Worm (Caenorhabditis elegans): ENCODE results near the gene Y49E10.25.

Y49E10.25 gene

DNA sequence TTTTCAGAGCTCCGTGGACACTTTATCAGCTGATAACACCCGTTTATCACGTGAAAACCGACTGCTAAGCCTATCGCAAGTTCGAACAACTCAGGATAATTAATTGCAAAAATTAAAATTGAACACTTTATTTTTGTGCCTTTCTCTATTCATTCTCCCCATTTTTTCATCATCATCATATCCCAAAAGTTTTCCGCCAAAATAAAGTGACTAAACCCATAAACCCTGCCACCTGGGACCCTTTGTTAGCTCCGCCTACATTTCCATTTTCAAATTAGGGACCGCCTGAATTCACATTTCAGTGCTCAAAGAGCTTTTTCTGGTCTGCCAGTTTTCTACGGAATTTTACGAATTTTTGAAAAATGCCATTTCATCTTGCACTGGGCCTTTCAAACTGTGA lies 7.5 kb downstream of the Y49E10.25 start, which contains the start of gene arrd-16:
TSS of gene arrd-16 (plus strand) at position 301 of the 400 bp plus-strand sequence.
- TF ChIP-seq mab-5 (tag; optimal IDR thresholded peaks at IDR 0.05) = no peak
- TF ChIP-seq R02D3.7 (tag; optimal IDR thresholded peaks at IDR 0.05) = no peak
- no peak for TF ChIP-seq nhr-25 (tag; optimal IDR thresholded peaks at IDR 0.05)
- no peak for TF ChIP-seq elt-1 (tag; optimal IDR thresholded peaks at IDR 0.05)
- TF ChIP-seq nhr-12 (tag; optimal IDR thresholded peaks at IDR 0.05) = no peak
- no peak for TF ChIP-seq blmp-1 (tag; optimal IDR thresholded peaks at IDR 0.05; ENCODE audit: insufficient read depth)
- TF ChIP-seq alr-1 (tag; optimal IDR thresholded peaks at IDR 0.05) = no peak
- TF ChIP-seq egl-27 (tag; optimal IDR thresholded peaks at IDR 0.05) = no peak
- TF ChIP-seq ztf-1 (GFP tag; conservative IDR thresholded peaks at IDR 0.05) = no peak
- no peak for TF ChIP-seq F13H6.1 (tag; optimal IDR thresholded peaks at IDR 0.05)
- TF ChIP-seq mdl-1 (tag; optimal IDR thresholded peaks at IDR 0.05) = no peak

DNA sequence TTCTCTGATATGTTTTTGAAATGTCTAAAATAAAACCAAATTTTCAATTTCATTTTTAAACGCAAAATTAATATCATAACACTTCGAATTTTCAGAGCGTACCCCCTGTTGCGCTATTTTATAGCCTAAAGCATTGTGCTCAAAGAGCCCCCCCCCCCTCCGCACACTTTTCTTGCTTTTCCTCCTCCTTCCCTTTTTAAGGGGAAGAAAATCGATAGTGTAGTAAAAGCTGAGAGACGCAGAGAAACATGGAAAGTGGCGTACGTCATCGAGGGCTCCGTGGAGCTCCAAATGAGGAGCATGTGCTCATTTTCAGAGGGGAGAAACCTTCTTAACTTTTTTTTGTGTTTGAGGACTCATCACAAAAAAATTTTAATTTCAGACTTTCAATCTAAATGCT lies 19.4 kb downstream of the Y49E10.25 start, which contains the start of gene cccp-1:
TSS of gene cccp-1 (plus strand) at position 377 of the 400 bp plus-strand sequence.
- TF ChIP-seq lin-11 (tag; optimal IDR thresholded peaks at IDR 0.05) (peak; percentile 12), C34F6.9 (tag; optimal IDR thresholded peaks at IDR 0.05) (peak; percentile 67), crh-2 (tag; optimal IDR thresholded peaks at IDR 0.05) (peak; percentile 48), nhr-10 (tag; optimal IDR thresholded peaks at IDR 0.05) (no peak), fos-1 (tag; optimal IDR thresholded peaks at IDR 0.05) (peak; percentile 13), mdl-1 (tag; optimal IDR thresholded peaks at IDR 0.05) (peak in 1 of 2 experiments; percentile 54), ztf-1 (GFP tag; conservative IDR thresholded peaks at IDR 0.05) (no peak), unc-55 (GFP tag; optimal IDR thresholded peaks at IDR 0.05) (peak; percentile 75), lsy-2 (tag; optimal IDR thresholded peaks at IDR 0.05) (peak in 1 of 2 experiments; percentile 53), zag-1 (tag; optimal IDR thresholded peaks at IDR 0.05) (peak; percentile 48), Y55F3AM.14 (GFP tag; optimal IDR thresholded peaks at IDR 0.05) (no peak), mab-5 (tag; optimal IDR thresholded peaks at IDR 0.05) (peak; percentile 2), nhr-129 (tag; optimal IDR thresholded peaks at IDR 0.05) (peak; percentile 33), nhr-23 (tag; optimal IDR thresholded peaks at IDR 0.05) (no peak), snpc-4 (tag; optimal IDR thresholded peaks at IDR 0.05) (no peak)

DNA sequence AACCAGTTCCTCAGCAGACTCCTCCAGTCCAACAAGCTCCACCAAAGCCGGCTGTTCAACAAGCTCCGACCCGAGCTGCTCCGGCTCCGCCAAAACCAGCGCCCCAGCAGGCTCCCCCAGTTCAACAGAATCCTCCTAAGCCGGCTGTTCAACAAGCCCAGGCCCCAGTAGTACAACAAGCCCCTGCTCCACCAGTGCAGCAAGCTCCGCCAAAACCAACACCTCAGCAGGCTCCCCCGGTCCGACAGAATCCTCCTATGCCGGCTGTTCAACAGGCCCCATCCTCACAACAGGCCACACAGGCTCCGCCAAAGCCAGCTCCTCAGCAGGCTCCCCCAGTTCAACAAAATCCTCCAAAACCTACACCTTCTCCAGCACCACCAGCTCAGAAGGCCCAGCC lies 21.3 kb downstream of the Y49E10.25 start:
- TF ChIP-seq mab-5 (tag; optimal IDR thresholded peaks at IDR 0.05) (no peak), gmeb-1 (tag; optimal IDR thresholded peaks at IDR 0.05) (no peak), nhr-11 (tag; optimal IDR thresholded peaks at IDR 0.05) (no peak), mbf-1 (tag; optimal IDR thresholded peaks at IDR 0.05) (no peak), egl-27 (tag; optimal IDR thresholded peaks at IDR 0.05) (no peak)

DNA sequence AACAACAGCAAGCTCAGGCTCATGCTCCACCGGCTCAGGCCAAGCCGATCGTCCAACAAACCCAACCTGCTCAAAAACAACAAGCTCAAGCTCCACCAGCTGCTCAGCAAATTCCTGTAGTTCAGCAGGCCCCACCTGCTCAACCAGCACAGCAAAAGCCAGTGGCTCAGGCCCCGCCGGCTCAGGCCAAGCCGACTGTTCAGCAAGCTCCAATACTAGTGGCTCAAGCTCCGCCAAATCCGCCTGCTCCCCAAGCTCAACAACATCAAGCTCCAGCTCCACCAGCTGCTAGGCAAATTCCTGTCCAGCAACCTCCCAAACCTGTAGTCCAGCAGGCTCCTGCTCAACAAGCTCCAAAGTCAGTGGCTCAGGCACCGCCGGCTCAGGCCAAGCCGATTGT lies 22.1 kb downstream of the Y49E10.25 start:
- TF ChIP-seq ztf-1 (GFP tag; conservative IDR thresholded peaks at IDR 0.05) (0 out of 2 replicates have a peak, but pooled peaks have one; percentile 8), elt-3 (tag; optimal IDR thresholded peaks at IDR 0.05) (no peak)

DNA sequence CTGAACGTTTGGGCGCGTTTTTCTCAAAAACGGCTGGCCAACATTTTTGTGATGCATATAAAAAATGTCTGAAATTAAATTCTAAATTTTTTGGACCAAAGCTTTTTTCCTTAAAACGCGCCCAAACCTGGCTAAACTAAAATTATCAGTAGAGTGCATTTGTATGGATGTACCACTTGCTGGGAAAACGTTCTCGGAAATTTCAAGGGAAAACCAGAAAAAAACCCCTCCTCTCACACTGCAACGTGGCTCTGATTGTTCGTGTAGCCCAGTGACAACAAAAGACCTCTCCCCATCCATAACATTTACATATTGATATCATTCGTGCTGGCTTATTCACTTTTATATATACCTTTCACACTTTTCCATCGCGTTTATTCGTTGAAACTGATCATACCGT lies 23.0 kb downstream of the Y49E10.25 start, which contains the start of gene Y49E10.29:
TSS of gene Y49E10.29 (plus strand) at position 301 of the 400 bp plus-strand sequence.
- TF ChIP-seq unc-62 (GFP tag; optimal IDR thresholded peaks at IDR 0.05) (no peak), ztf-4 (tag; optimal IDR thresholded peaks at IDR 0.05) (no peak), alr-1 (tag; optimal IDR thresholded peaks at IDR 0.05) (no peak), snpc-4 (tag; optimal IDR thresholded peaks at IDR 0.05) (no peak), nhr-21 (tag; optimal IDR thresholded peaks at IDR 0.05) (no peak), crh-2 (tag; optimal IDR thresholded peaks at IDR 0.05) (no peak), fos-1 (tag; optimal IDR thresholded peaks at IDR 0.05) (no peak), lsy-2 (tag; optimal IDR thresholded peaks at IDR 0.05) (no peak), sem-4 (tag; optimal IDR thresholded peaks at IDR 0.05) (no peak), nhr-129 (tag; optimal IDR thresholded peaks at IDR 0.05) (no peak), ztf-11 (tag; optimal IDR thresholded peaks at IDR 0.05) (no peak), C34F6.9 (tag; optimal IDR thresholded peaks at IDR 0.05) (no peak), R02D3.7 (tag; optimal IDR thresholded peaks at IDR 0.05) (no peak), dmd-4 (tag; optimal IDR thresholded peaks at IDR 0.05) (no peak)

DNA sequence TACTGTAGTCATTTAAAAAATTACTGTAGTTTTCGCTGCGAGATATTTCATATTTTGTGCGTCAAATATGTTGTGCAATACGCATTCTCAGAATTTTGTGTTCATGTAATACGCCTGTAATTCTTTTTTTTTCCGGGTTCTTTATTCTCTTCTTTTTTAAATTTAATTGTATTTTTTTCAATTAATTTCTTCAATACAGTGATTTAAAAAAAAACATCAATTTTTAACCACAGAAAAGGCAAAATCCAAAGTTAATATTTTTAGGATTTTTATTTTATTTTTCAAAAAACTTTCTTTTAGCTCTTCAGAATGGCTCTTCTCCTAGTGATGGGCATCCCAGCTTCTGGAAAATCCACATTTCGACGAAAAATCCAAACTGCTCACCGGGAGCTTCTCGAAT lies 25.6 kb downstream of the Y49E10.25 start, which contains the start of gene pstk-1:
TSS of gene pstk-1 (plus strand) at position 301 of the 400 bp plus-strand sequence.
- no peak for TF ChIP-seq unc-62 (GFP tag; optimal IDR thresholded peaks at IDR 0.05)
- TF ChIP-seq skn-1 (tag; optimal IDR thresholded peaks at IDR 0.05) = no peak
- TF ChIP-seq ztf-11 (tag; optimal IDR thresholded peaks at IDR 0.05) = no peak
- TF ChIP-seq blmp-1 (tag; optimal IDR thresholded peaks at IDR 0.05; ENCODE audit: insufficient read depth) = no peak
- TF ChIP-seq lin-39 (tag; optimal IDR thresholded peaks at IDR 0.05) = no peak
- TF ChIP-seq nhr-12 (tag; optimal IDR thresholded peaks at IDR 0.05) = no peak
- no peak for TF ChIP-seq aly-2 (tag; optimal IDR thresholded peaks at IDR 0.05)
- TF ChIP-seq zag-1 (tag; optimal IDR thresholded peaks at IDR 0.05) = no peak

Data from whole organism, L2 larva.